Fruit fly (Drosophila melanogaster) whole organism, embryonic: ENCODE measurements around the gene CG14866.

Experiments used
- Adf1 ChIP-seq: fragments of 200-800 bp; sonication (Bioruptor generic); IDR thresholded peaks from 2 replicates; pipeline ENCODE4 v1.3.6; 2022; ENCODE audit warnings: missing biosample characterization, missing genetic modification characterization
- Bgb ChIP-seq: fragments of 200-800 bp; sonication (Bioruptor generic); IDR thresholded peaks from 2 replicates; pipeline ENCODE4 v1.3.6; 2022; ENCODE audit warnings: missing biosample characterization, missing genetic modification characterization; ENCODE audit not compliant: partially characterized antibody
- CG10321 ChIP-seq: fragments of 200-800 bp; sonication (Bioruptor generic); IDR thresholded peaks from 2 replicates; pipeline ENCODE4 v1.3.6; 2022; ENCODE audit warnings: missing biosample characterization, missing genetic modification characterization
- CG10959 ChIP-seq: fragments of 200-800 bp; sonication (Bioruptor generic); IDR thresholded peaks from 2 replicates; pipeline ENCODE4 v1.3.6; 2022; ENCODE audit warnings: missing biosample characterization, missing genetic modification characterization
- CG11085 ChIP-seq: fragments of 200-800 bp; sonication (Bioruptor generic); IDR thresholded peaks from 2 replicates; pipeline ENCODE4 v1.3.6; 2022; ENCODE audit warnings: missing biosample characterization, missing genetic modification characterization
- CG14965 ChIP-seq: fragments of 200-800 bp; sonication (Bioruptor generic); optimal IDR thresholded peaks from 2 replicates; lab custom pipeline; 2016; ENCODE audit warnings: missing biosample characterization, missing genetic modification characterization, borderline replicate concordance
- CG1529 ChIP-seq: fragments of 200-800 bp; sonication (Bioruptor generic); optimal IDR thresholded peaks from 3 replicates; lab custom pipeline; 2018; ENCODE audit warnings: missing biosample characterization, missing genetic modification characterization
- CG16813 ChIP-seq: fragments of 200-800 bp; sonication (Bioruptor generic); IDR thresholded peaks from 3 replicates; pipeline ENCODE4 v1.3.6; 2022; ENCODE audit warnings: missing biosample characterization, missing genetic modification characterization; ENCODE audit not compliant: partially characterized antibody
- CG17612 ChIP-seq: fragments of 200-800 bp; sonication (Bioruptor generic); IDR thresholded peaks from 2 replicates; pipeline ENCODE4 v1.3.6; 2022; ENCODE audit warnings: missing biosample characterization, missing genetic modification characterization
- CG18619 ChIP-seq: fragments of 200-800 bp; sonication (Bioruptor generic); optimal IDR thresholded peaks from 3 replicates; lab custom pipeline; 2017; ENCODE audit warnings: missing biosample characterization, mild to moderate bottlenecking, missing genetic modification characterization
- CG2120 ChIP-seq: fragments of 200-800 bp; sonication (Bioruptor generic); optimal IDR thresholded peaks from 3 replicates; lab custom pipeline; 2016; ENCODE audit warnings: missing biosample characterization, missing genetic modification characterization
- CG2889 ChIP-seq: fragments of 200-800 bp; sonication (Bioruptor generic); IDR thresholded peaks from 3 replicates; pipeline ENCODE4 v1.3.6; 2022; ENCODE audit warnings: missing biosample characterization, missing genetic modification characterization
- CG3726 ChIP-seq: fragments of 200-800 bp; sonication (Bioruptor generic); IDR thresholded peaks from 3 replicates; pipeline ENCODE4, ENCODE4 v1.3.6; 2022; ENCODE audit warnings: missing biosample characterization, missing genetic modification characterization
- CG4617 ChIP-seq: fragments of 200-800 bp; sonication (Bioruptor generic); optimal IDR thresholded peaks from 3 replicates; lab custom pipeline; 2016; ENCODE audit warnings: missing biosample characterization, missing genetic modification characterization, borderline replicate concordance
- CG7357 ChIP-seq: fragments of 200-800 bp; sonication (Bioruptor generic); IDR thresholded peaks from 3 replicates; pipeline ENCODE4 v1.3.6; 2022; ENCODE audit warnings: missing biosample characterization, missing genetic modification characterization
- CG7963 ChIP-seq: fragments of 200-800 bp; sonication (Bioruptor generic); IDR thresholded peaks from 3 replicates; pipeline ENCODE4 v1.3.6; 2022; ENCODE audit warnings: missing biosample characterization, missing genetic modification characterization; ENCODE audit not compliant: partially characterized antibody
- CG8281 ChIP-seq: fragments of 200-800 bp; sonication (Bioruptor generic); optimal IDR thresholded peaks from 2 replicates; lab custom pipeline; 2018; ENCODE audit warnings: missing biosample characterization, mild to moderate bottlenecking, missing genetic modification characterization, moderate library complexity
- CG8359 ChIP-seq: fragments of 200-800 bp; sonication (Bioruptor generic); optimal IDR thresholded peaks from 2 replicates; lab custom pipeline; 2017; ENCODE audit warnings: missing biosample characterization, mild to moderate bottlenecking, missing genetic modification characterization, borderline replicate concordance
- CG9609 ChIP-seq: fragments of 200-800 bp; sonication (Bioruptor generic); optimal IDR thresholded peaks from 3 replicates; lab custom pipeline; 2016; ENCODE audit warnings: missing biosample characterization, missing genetic modification characterization
- CG9817 ChIP-seq: fragments of 200-800 bp; sonication (Bioruptor generic); optimal IDR thresholded peaks from 2 replicates; lab custom pipeline; 2018; ENCODE audit warnings: missing biosample characterization, mild to moderate bottlenecking, missing genetic modification characterization, moderate library complexity
- CHES-1-like ChIP-seq: fragments of 200-800 bp; sonication (Bioruptor generic); optimal IDR thresholded peaks from 2 replicates; lab custom pipeline; 2016; ENCODE audit warnings: missing biosample characterization, missing genetic modification characterization
- Camta ChIP-seq: fragments of 200-800 bp; sonication (Bioruptor generic); optimal IDR thresholded peaks from 2 replicates; lab custom pipeline; 2016; ENCODE audit warnings: missing biosample characterization, missing genetic modification characterization
- Ets97D ChIP-seq: fragments of 200-800 bp; sonication (Bioruptor generic); optimal IDR thresholded peaks from 3 replicates; lab custom pipeline; 2016; ENCODE audit warnings: missing biosample characterization, missing genetic modification characterization
- Hmr ChIP-seq: fragments of 200-800 bp; sonication (Bioruptor generic); optimal IDR thresholded peaks from 3 replicates; lab custom pipeline; 2017; ENCODE audit warnings: mild to moderate bottlenecking, missing biosample characterization, missing genetic modification reagents, missing genetic modification characterization
- Hr39 ChIP-seq: fragments of >200 bp; optimal IDR thresholded peaks from 2 replicates; lab custom pipeline; 2017
- Lhr ChIP-seq: fragments of 200-800 bp; sonication (Bioruptor generic); optimal IDR thresholded peaks from 3 replicates; lab custom pipeline; 2017; ENCODE audit warnings: mild to moderate bottlenecking, missing biosample characterization, missing genetic modification reagents, missing genetic modification characterization
- MESR4 ChIP-seq: fragments of 200-800 bp; sonication (Bioruptor generic); optimal IDR thresholded peaks from 2 replicates; lab custom pipeline; 2018; ENCODE audit warnings: missing biosample characterization, mild to moderate bottlenecking, missing genetic modification characterization, moderate library complexity
- Meics ChIP-seq: fragments of 200-800 bp; sonication (Bioruptor generic); optimal IDR thresholded peaks from 2 replicates; lab custom pipeline; 2017; ENCODE audit warnings: missing biosample characterization, mild to moderate bottlenecking, missing genetic modification characterization
- Opbp ChIP-seq: fragments of 200-800 bp; sonication (Bioruptor generic); IDR thresholded peaks from 3 replicates; pipeline ENCODE4 v1.3.6; 2022; ENCODE audit warnings: missing biosample characterization, missing genetic modification characterization; ENCODE audit not compliant: partially characterized antibody
- Optix ChIP-seq: fragments of 200-800 bp; sonication (Bioruptor generic); IDR thresholded peaks from 3 replicates; pipeline ENCODE4 v1.3.6; 2022; ENCODE audit warnings: missing biosample characterization, missing genetic modification characterization
- PHDP ChIP-seq: fragments of 200-800 bp; sonication (Bioruptor generic); optimal IDR thresholded peaks from 3 replicates; lab custom pipeline; 2018; ENCODE audit warnings: missing biosample characterization, mild to moderate bottlenecking, missing genetic modification characterization, moderate library complexity
- Poxn ChIP-seq: fragments of 200-800 bp; sonication (Bioruptor generic); IDR thresholded peaks from 2 replicates; pipeline ENCODE4 v1.3.6; 2022; ENCODE audit warnings: missing biosample characterization, missing genetic modification characterization
- Ptx1 ChIP-seq: fragments of 200-800 bp; sonication (Bioruptor generic); IDR thresholded peaks from 2 replicates; pipeline ENCODE4 v1.3.6; 2022; ENCODE audit warnings: missing biosample characterization, missing genetic modification characterization
- Trl ChIP-seq, 3 experiments: fragments of >200 bp in 2 of 3; fragments of 200-800 bp in 1 of 3; sonication (Bioruptor generic) in 1 of 3; optimal IDR thresholded peaks; 2 replicates in 1 of 3; 3 replicates in 2 of 3; lab custom pipeline; 2016 to 2017; ENCODE audit warnings: missing biosample characterization in 1 of 3, missing genetic modification characterization in 1 of 3
- chm ChIP-seq: fragments of 200-800 bp; sonication (Bioruptor generic); IDR thresholded peaks from 2 replicates; pipeline ENCODE4 v1.3.6; 2022; ENCODE audit warnings: missing biosample characterization, missing genetic modification characterization
- ems ChIP-seq: fragments of 200-800 bp; sonication (Bioruptor generic); optimal IDR thresholded peaks from 3 replicates; lab custom pipeline; 2016; ENCODE audit warnings: missing biosample characterization, missing genetic modification characterization
- eyg ChIP-seq: fragments of 200-800 bp; sonication (Bioruptor generic); optimal IDR thresholded peaks from 3 replicates; lab custom pipeline; 2016; ENCODE audit warnings: missing biosample characterization, missing genetic modification characterization
- fd3F ChIP-seq: fragments of 200-800 bp; sonication (Bioruptor generic); optimal IDR thresholded peaks from 2 replicates; lab custom pipeline; 2018; ENCODE audit warnings: missing biosample characterization, mild to moderate bottlenecking, missing genetic modification characterization, moderate library complexity
- gsb-n ChIP-seq: fragments of 200-800 bp; sonication (Bioruptor generic); optimal IDR thresholded peaks from 3 replicates; lab custom pipeline; 2018; ENCODE audit warnings: missing biosample characterization, mild to moderate bottlenecking, missing genetic modification characterization
- hth ChIP-seq: fragments of >200 bp; optimal IDR thresholded peaks from 2 replicates; lab custom pipeline; 2017; ENCODE audit warnings: inconsistent platforms
- lbe ChIP-seq: fragments of 200-800 bp; sonication (Bioruptor generic); optimal IDR thresholded peaks from 2 replicates; lab custom pipeline; 2016; ENCODE audit warnings: missing biosample characterization, mild to moderate bottlenecking, missing genetic modification characterization
- mam ChIP-seq: fragments of 200-800 bp; sonication (Bioruptor generic); optimal IDR thresholded peaks from 3 replicates; lab custom pipeline; 2016; ENCODE audit warnings: missing biosample characterization, missing genetic modification characterization
- nau ChIP-seq: fragments of 200-800 bp; sonication (Bioruptor generic); optimal IDR thresholded peaks from 3 replicates; lab custom pipeline; 2017; ENCODE audit warnings: missing biosample characterization, mild to moderate bottlenecking, missing genetic modification characterization, missing genetic modification reagents
- nmo ChIP-seq: fragments of 200-800 bp; sonication (Bioruptor generic); optimal IDR thresholded peaks from 2 replicates; lab custom pipeline; 2018; ENCODE audit warnings: missing biosample characterization, mild to moderate bottlenecking, missing genetic modification characterization, moderate library complexity
- sc ChIP-seq, 3 experiments: fragments of >200 bp in 2 of 3; fragments of 200-800 bp in 1 of 3; sonication (Bioruptor generic) in 1 of 3; optimal IDR thresholded peaks; 2 replicates in 2 of 3; 3 replicates in 1 of 3; lab custom pipeline; 2017; ENCODE audit warnings: mild to moderate bottlenecking in 1 of 3, missing biosample characterization in 1 of 3, missing genetic modification characterization in 1 of 3, missing genetic modification reagents in 1 of 3
- stwl ChIP-seq: fragments of 200-800 bp; sonication (Bioruptor generic); optimal IDR thresholded peaks from 3 replicates; lab custom pipeline; 2018; ENCODE audit warnings: missing biosample characterization, mild to moderate bottlenecking, missing genetic modification characterization, moderate library complexity
- tgo ChIP-seq: fragments of 200-800 bp; sonication (Bioruptor generic); IDR thresholded peaks from 3 replicates; pipeline ENCODE4 v1.3.6; 2022; ENCODE audit warnings: missing biosample characterization, missing genetic modification characterization
- usp ChIP-seq: fragments of >200 bp; optimal IDR thresholded peaks from 2 replicates; lab custom pipeline; 2017; ENCODE audit warnings: missing biosample characterization, missing genetic modification characterization
- wor ChIP-seq: fragments of 200-800 bp; sonication (Bioruptor generic); IDR thresholded peaks from 2 replicates; pipeline ENCODE4 v1.3.6; 2022; ENCODE audit warnings: missing biosample characterization, missing genetic modification characterization

Gene CG14866

dm6 chr3R:15280619-15281334, 35.5 kb upstream of the CG14866 start (continued):
- TF ChIP-seq Hmr (GFP tag; lab: Kevin White, UChicago) (peak; percentile 50), CG10959 (GFP tag; lab: Robert Waterston, UW) (no peak), CG8359 (GFP tag; lab: Kevin White, UChicago) (peak; percentile 61), CG9609 (no peak), CG8281 (tag; lab: Kevin White, UChicago) (peak; percentile 40), PHDP (tag; lab: Kevin White, UChicago) (peak; percentile 56), Bgb (no peak), mam (GFP tag; lab: Kevin White, UChicago) (peak; percentile 2), Trl (optimal IDR thresholded peaks at IDR 0.05; lab: Kevin White, UChicago) (peak; percentile 34 to 68), Trl (GFP tag; optimal IDR thresholded peaks at IDR 0.05; lab: Kevin White, UChicago) (no peak), ems (GFP tag; lab: Kevin White, UChicago) (no peak), CG3726 (no peak), chm (GFP tag; lab: Robert Waterston, UW) (no peak), CG7357 (GFP tag; lab: Robert Waterston, UW) (no peak), sc (optimal IDR thresholded peaks at IDR 0.05; lab: Kevin White, UChicago) (no peak), sc (GFP tag; optimal IDR thresholded peaks at IDR 0.05; lab: Kevin White, UChicago) (peak; percentile 78), Optix (GFP tag; lab: Robert Waterston, UW) (no peak; the same call in 2 of the 3 replicates), Ptx1 (peak; percentile 43; the same call in 1 of the 2 replicates), Opbp (GFP tag; lab: Robert Waterston, UW) (no peak), Poxn (GFP tag; lab: Robert Waterston, UW) (no peak), hth (lab: Kevin White, UChicago) (no peak), MESR4 (no peak), gsb-n (tag; lab: Kevin White, UChicago) (peak; percentile 74), eyg (GFP tag; lab: Kevin White, UChicago) (no peak), Ets97D (GFP tag; lab: Kevin White, UChicago) (no peak), CG7963 (GFP tag; lab: Robert Waterston, UW) (no peak), CG17612 (GFP tag; lab: Robert Waterston, UW) (no peak), CG16813 (GFP tag; lab: Robert Waterston, UW) (no peak), usp (GFP tag; lab: Kevin White, UChicago) (no peak), Hr39 (lab: Kevin White, UChicago) (no peak), CG2889 (GFP tag; lab: Robert Waterston, UW) (no peak), lbe (peak; percentile 42), CG18619 (GFP tag; lab: Kevin White, UChicago) (peak; percentile 76), CG9817 (tag; lab: Kevin White, UChicago) (peak; percentile 40), CG1529 (GFP tag; lab: Kevin White, UChicago) (peak; percentile 64), CG4617 (GFP tag; lab: Kevin White, UChicago) (no peak), Camta (GFP tag; lab: Kevin White, UChicago) (peak; percentile 40), nmo (GFP tag; lab: Kevin White, UChicago) (peak; percentile 90), Meics (GFP tag; lab: Kevin White, UChicago) (peak; percentile 52), CG14965 (no peak), fd3F (GFP tag; lab: Kevin White, UChicago) (peak; percentile 36), CG11085 (GFP tag; lab: Robert Waterston, UW) (no peak), wor (peak; percentile 28; the same call in 1 of the 2 replicates), tgo (peak; percentile 33; the same call in 1 of the 3 replicates), Adf1 (no peak), nau (GFP tag; lab: Kevin White, UChicago) (peak; percentile 15), CHES-1-like (GFP tag; lab: Kevin White, UChicago) (no peak), Lhr (GFP tag; lab: Kevin White, UChicago) (peak; percentile 39), CG2120 (GFP tag; lab: Kevin White, UChicago) (peak; percentile 32), stwl (tag; lab: Kevin White, UChicago) (peak; percentile 12), CG10321 (GFP tag; lab: Robert Waterston, UW) (0 out of 2 replicates have a peak, but pooled peaks have one; percentile 6)
